Worm (Caenorhabditis elegans) whole organism, late embryonic: Measurements from ENCODE around the gene ndub-6.

Experiments used
- ceh-19 ChIP-seq: fragments of 200-800 bp; sonication (Bioruptor generic); optimal IDR thresholded peaks from 2 replicates; lab custom pipeline; 2018; ENCODE audit warnings: mild to moderate bottlenecking, missing genetic modification characterization, missing compliant biosample characterization
- ceh-24 ChIP-seq: sonication (generic microtip); optimal IDR thresholded peaks from 2 replicates; lab custom pipeline; 2016; ENCODE audit warnings: mild to moderate bottlenecking, missing genetic modification characterization, missing compliant biosample characterization
- ceh-48 ChIP-seq: sonication (generic microtip); optimal IDR thresholded peaks from 2 replicates; lab custom pipeline; 2016; ENCODE audit warnings: missing genetic modification characterization, inconsistent platforms, missing compliant biosample characterization
- eyg-1 ChIP-seq: sonication (generic microtip); optimal IDR thresholded peaks from 2 replicates; lab custom pipeline; 2016; ENCODE audit warnings: missing genotype, missing genetic modification characterization, missing compliant biosample characterization
- nhr-11 ChIP-seq: fragments of 150-350 bp; optimal IDR thresholded peaks from 2 replicates; lab custom pipeline; 2014; ENCODE audit warnings: missing biosample characterization, missing genetic modification characterization
- pag-3 ChIP-seq: sonication (generic microtip); optimal IDR thresholded peaks from 2 replicates; lab custom pipeline; 2016; ENCODE audit warnings: missing compliant biosample characterization, missing genetic modification characterization, borderline replicate concordance
- pha-4 ChIP-seq: fragments of 150-350 bp; optimal IDR thresholded peaks from 2 replicates; lab custom pipeline; 2018; ENCODE audit warnings: missing biosample characterization, missing genetic modification reagents, missing genetic modification characterization
- rnt-1 ChIP-seq: sonication (generic microtip); optimal IDR thresholded peaks from 2 replicates; lab custom pipeline; 2016; ENCODE audit warnings: missing genetic modification characterization, missing compliant biosample characterization
- sox-2 ChIP-seq: fragments of 200-800 bp; sonication (Bioruptor generic); IDR thresholded peaks from 2 replicates; pipeline ENCODE4 v1.3.6; 2022; ENCODE audit warnings: missing genetic modification reagents, missing genetic modification characterization, missing compliant biosample characterization
- sox-4 ChIP-seq: sonication (generic microtip); optimal IDR thresholded peaks from 2 replicates; lab custom pipeline; 2017; ENCODE audit warnings: mild to moderate bottlenecking, missing genetic modification characterization, inconsistent platforms, missing compliant biosample characterization
- syd-9 ChIP-seq: sonication (generic microtip); optimal IDR thresholded peaks from 2 replicates; lab custom pipeline; 2016; ENCODE audit warnings: mild to moderate bottlenecking, missing genetic modification characterization, moderate library complexity, missing compliant biosample characterization
- tbx-2 ChIP-seq: sonication (generic microtip); optimal IDR thresholded peaks from 2 replicates; lab custom pipeline; 2016; ENCODE audit warnings: missing genetic modification characterization, missing compliant biosample characterization

DNA sequence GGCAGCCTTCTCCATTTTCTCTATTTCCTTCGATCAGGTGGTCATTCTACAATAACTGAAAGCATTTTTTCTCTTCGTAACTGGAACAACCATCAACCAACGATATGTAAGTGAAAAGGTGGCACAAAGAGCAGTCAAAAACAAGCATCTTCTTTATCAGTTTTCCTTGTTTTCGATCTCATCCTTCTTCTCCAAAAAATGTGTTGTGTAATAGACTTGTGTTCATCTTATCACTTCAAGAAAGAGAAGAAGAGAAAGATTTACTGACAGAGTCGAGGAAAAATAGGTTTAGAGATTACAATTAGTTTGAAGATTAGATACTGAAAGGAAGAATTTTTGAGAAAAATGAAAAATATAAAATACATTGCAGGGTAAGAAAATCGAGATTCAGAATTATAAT, 6.8 kb upstream of the ndub-6 start:
- no peak for TF ChIP-seq sox-4
- TF ChIP-seq eyg-1: no peak
- no peak for TF ChIP-seq nhr-11 (tag; lab: Kevin White, UChicago)
- no peak for TF ChIP-seq pag-3
- no peak for TF ChIP-seq sox-2 (GFP tag; lab: Robert Waterston, UW)
- no peak for TF ChIP-seq syd-9
- no peak for TF ChIP-seq ceh-19
- no peak for TF ChIP-seq rnt-1 (tag; lab: Kevin White, UChicago)
- no peak for TF ChIP-seq ceh-24
- no peak for TF ChIP-seq tbx-2
- TF ChIP-seq ceh-48 (tag; lab: Kevin White, UChicago): no peak
- TF ChIP-seq pha-4 (tag; lab: Kevin White, UChicago): no peak
